Fruit fly (Drosophila melanogaster) whole organism, embryonic: ENCODE results near the gene Acyp.

Experiments
- Awh ChIP-seq: fragments of 200-800 bp; sonication (Bioruptor generic); IDR thresholded peaks from 2 replicates; pipeline ENCODE4, ENCODE4 v1.3.6; 2022; ENCODE audit warnings: missing biosample characterization, missing genetic modification characterization
- CG15269 ChIP-seq: fragments of 200-800 bp; sonication (Bioruptor generic); optimal IDR thresholded peaks from 2 replicates; lab custom pipeline; 2018; ENCODE audit warnings: missing biosample characterization, mild to moderate bottlenecking, missing genetic modification characterization, moderate library complexity
- CG1647 ChIP-seq: fragments of 200-800 bp; sonication (Bioruptor generic); optimal IDR thresholded peaks from 3 replicates; lab custom pipeline; 2016; ENCODE audit warnings: missing biosample characterization, missing genetic modification characterization
- CG16813 ChIP-seq: fragments of 200-800 bp; sonication (Bioruptor generic); IDR thresholded peaks from 3 replicates; pipeline ENCODE4 v1.3.6; 2022; ENCODE audit warnings: missing biosample characterization, missing genetic modification characterization; ENCODE audit not compliant: partially characterized antibody
- CG2678 ChIP-seq: fragments of 200-800 bp; sonication (Bioruptor generic); optimal IDR thresholded peaks from 3 replicates; lab custom pipeline; 2019; ENCODE audit warnings: missing biosample characterization, mild to moderate bottlenecking, missing genetic modification characterization, moderate library complexity
- CG32772 ChIP-seq: fragments of 200-800 bp; sonication (Bioruptor generic); IDR thresholded peaks from 2 replicates; pipeline ENCODE4 v1.3.6; 2022; ENCODE audit warnings: missing biosample characterization, missing genetic modification characterization
- CG42726 ChIP-seq: fragments of 200-800 bp; sonication (Bioruptor generic); IDR thresholded peaks from 2 replicates; pipeline ENCODE4 v1.3.6; 2022; ENCODE audit warnings: missing biosample characterization, missing genetic modification characterization; ENCODE audit not compliant: partially characterized antibody
- CG4404 ChIP-seq: fragments of 200-800 bp; sonication (Bioruptor generic); IDR thresholded peaks from 2 replicates; pipeline ENCODE4 v1.3.6; 2022; ENCODE audit warnings: missing biosample characterization, missing genetic modification characterization
- CG7271 ChIP-seq: fragments of 200-800 bp; sonication (Bioruptor generic); optimal IDR thresholded peaks from 2 replicates; lab custom pipeline; 2018; ENCODE audit warnings: missing biosample characterization, mild to moderate bottlenecking, missing genetic modification characterization, moderate library complexity
- CG7357 ChIP-seq: fragments of 200-800 bp; sonication (Bioruptor generic); IDR thresholded peaks from 3 replicates; pipeline ENCODE4 v1.3.6; 2022; ENCODE audit warnings: missing biosample characterization, missing genetic modification characterization
- CG7745 ChIP-seq: fragments of 200-800 bp; sonication (Bioruptor generic); optimal IDR thresholded peaks from 2 replicates; lab custom pipeline; 2018; ENCODE audit warnings: missing biosample characterization, mild to moderate bottlenecking, missing genetic modification characterization, moderate library complexity
- CG7786 ChIP-seq: fragments of 200-800 bp; sonication (Bioruptor generic); optimal IDR thresholded peaks from 2 replicates; lab custom pipeline; 2016; ENCODE audit warnings: missing biosample characterization, missing genetic modification characterization
- CG9817 ChIP-seq: fragments of 200-800 bp; sonication (Bioruptor generic); optimal IDR thresholded peaks from 2 replicates; lab custom pipeline; 2018; ENCODE audit warnings: missing biosample characterization, mild to moderate bottlenecking, missing genetic modification characterization, moderate library complexity
- Camta ChIP-seq: fragments of 200-800 bp; sonication (Bioruptor generic); optimal IDR thresholded peaks from 2 replicates; lab custom pipeline; 2016; ENCODE audit warnings: missing biosample characterization, missing genetic modification characterization
- Deaf1 ChIP-seq: fragments of 200-800 bp; optimal IDR thresholded peaks from 3 replicates; lab custom pipeline; 2019; ENCODE audit warnings: missing biosample characterization, mild to moderate bottlenecking, missing genetic modification characterization, moderate library complexity
- Doc2 ChIP-seq: fragments of 200-800 bp; sonication (Bioruptor generic); IDR thresholded peaks from 2 replicates; pipeline ENCODE4 v1.3.6; 2022; ENCODE audit warnings: missing biosample characterization, missing genetic modification characterization
- E2f2 ChIP-seq: fragments of 200-800 bp; sonication (Bioruptor generic); IDR thresholded peaks from 2 replicates; pipeline ENCODE4 v1.3.6; 2022; ENCODE audit warnings: missing biosample characterization, missing genetic modification characterization
- MBD-R2 ChIP-seq: fragments of 200-800 bp; sonication (Bioruptor generic); IDR thresholded peaks from 2 replicates; pipeline ENCODE4 v1.3.6; 2022; ENCODE audit warnings: missing biosample characterization, missing genetic modification characterization
- MTF-1 ChIP-seq: fragments of 200-800 bp; sonication (Bioruptor generic); optimal IDR thresholded peaks from 2 replicates; lab custom pipeline; 2018; ENCODE audit warnings: missing biosample characterization, mild to moderate bottlenecking, missing genetic modification characterization, borderline replicate concordance
- Max ChIP-seq: fragments of 200-800 bp; sonication (Bioruptor generic); optimal IDR thresholded peaks from 2 replicates; lab custom pipeline; 2016; ENCODE audit warnings: missing biosample characterization, mild to moderate bottlenecking, missing genetic modification characterization
- Nf-YA ChIP-seq: fragments of 200-800 bp; sonication (Bioruptor generic); IDR thresholded peaks from 2 replicates; pipeline ENCODE4 v1.3.6; 2022; ENCODE audit warnings: missing biosample characterization, missing genetic modification characterization
- NfI ChIP-seq: fragments of 200-800 bp; sonication (Bioruptor generic); optimal IDR thresholded peaks from 3 replicates; lab custom pipeline; 2018; ENCODE audit warnings: missing biosample characterization, mild to moderate bottlenecking, missing genetic modification characterization, moderate library complexity
- Side ChIP-seq: fragments of 200-800 bp; sonication (Bioruptor generic); optimal IDR thresholded peaks from 2 replicates; lab custom pipeline; 2016; ENCODE audit warnings: missing biosample characterization, missing genetic modification characterization
- Six4 ChIP-seq: fragments of 200-800 bp; sonication (Bioruptor generic); optimal IDR thresholded peaks from 2 replicates; lab custom pipeline; 2016; ENCODE audit warnings: missing biosample characterization, missing genetic modification characterization
- Usf ChIP-seq: fragments of 200-800 bp; sonication (Bioruptor generic); optimal IDR thresholded peaks from 2 replicates; lab custom pipeline; 2017; ENCODE audit warnings: missing genotype, missing biosample characterization, missing genetic modification characterization
- al ChIP-seq: fragments of 200-800 bp; sonication (Bioruptor generic); IDR thresholded peaks from 2 replicates; pipeline ENCODE4 v1.3.6; 2022; ENCODE audit warnings: missing biosample characterization, missing genetic modification characterization
- br ChIP-seq: fragments of >200 bp; optimal IDR thresholded peaks from 2 replicates; lab custom pipeline; 2017
- cas ChIP-seq: fragments of 200-800 bp; sonication (Bioruptor generic); IDR thresholded peaks from 2 replicates; pipeline ENCODE4 v1.3.6; 2022; ENCODE audit warnings: missing biosample characterization, missing genetic modification characterization
- cwo ChIP-seq: fragments of 200-800 bp; sonication (Bioruptor generic); optimal IDR thresholded peaks from 3 replicates; lab custom pipeline; 2017; ENCODE audit warnings: missing biosample characterization, missing genetic modification characterization, mild to moderate bottlenecking, moderate library complexity, missing genetic modification reagents
- danr ChIP-seq: fragments of 200-800 bp; sonication (Bioruptor generic); IDR thresholded peaks from 2 replicates; pipeline ENCODE4 v1.3.6; 2022; ENCODE audit warnings: missing biosample characterization, missing genetic modification characterization
- esg ChIP-seq: fragments of 200-800 bp; sonication (Bioruptor generic); conservative IDR thresholded peaks from 2 replicates; pipeline ENCODE4 v1.3.6; 2022; ENCODE audit warnings: missing biosample characterization, missing genetic modification characterization
- exex ChIP-seq: fragments of 200-800 bp; sonication (Bioruptor generic); optimal IDR thresholded peaks from 4 replicates; lab custom pipeline; 2018; ENCODE audit warnings: missing biosample characterization, mild to moderate bottlenecking, missing genetic modification characterization, moderate library complexity
- ham ChIP-seq: fragments of 200-800 bp; sonication (Bioruptor generic); IDR thresholded peaks from 2 replicates; pipeline ENCODE4 v1.3.6; 2022; ENCODE audit warnings: missing biosample characterization, missing genetic modification characterization
- hbn ChIP-seq: fragments of 200-800 bp; sonication (Bioruptor generic); IDR thresholded peaks from 2 replicates; pipeline ENCODE4 v1.3.6; 2022; ENCODE audit warnings: missing biosample characterization, missing genetic modification characterization; ENCODE audit not compliant: partially characterized antibody
- jigr1 ChIP-seq: fragments of 200-800 bp; sonication (Bioruptor generic); IDR thresholded peaks from 3 replicates; pipeline ENCODE4 v1.3.6; 2022; ENCODE audit warnings: missing biosample characterization, missing genetic modification characterization
- maf-S ChIP-seq: fragments of 200-800 bp; sonication (Bioruptor generic); optimal IDR thresholded peaks from 2 replicates; lab custom pipeline; 2016; ENCODE audit warnings: missing biosample characterization, missing genetic modification characterization
- mirr ChIP-seq: fragments of 200-800 bp; sonication (Bioruptor generic); optimal IDR thresholded peaks from 3 replicates; lab custom pipeline; 2018; ENCODE audit warnings: missing biosample characterization, mild to moderate bottlenecking, missing genetic modification characterization
- nerfin-2 ChIP-seq: fragments of 200-800 bp; sonication (Bioruptor generic); IDR thresholded peaks from 2 replicates; pipeline ENCODE4 v1.3.6; 2022; ENCODE audit warnings: missing biosample characterization, missing genetic modification characterization; ENCODE audit not compliant: partially characterized antibody
- pb ChIP-seq: fragments of 200-800 bp; sonication (Bioruptor generic); optimal IDR thresholded peaks from 3 replicates; lab custom pipeline; 2016; ENCODE audit warnings: missing biosample characterization, missing genetic modification characterization
- row ChIP-seq: fragments of 200-800 bp; sonication (Bioruptor generic); IDR thresholded peaks from 3 replicates; pipeline ENCODE4 v1.3.6; 2022; ENCODE audit warnings: missing biosample characterization, missing genetic modification characterization
- salm ChIP-seq: fragments of 200-800 bp; sonication (Bioruptor generic); optimal IDR thresholded peaks from 2 replicates; lab custom pipeline; 2018; ENCODE audit warnings: missing biosample characterization, mild to moderate bottlenecking, missing genetic modification characterization
- schlank ChIP-seq: fragments of 200-800 bp; sonication (Bioruptor generic); optimal IDR thresholded peaks from 2 replicates; lab custom pipeline; 2018; ENCODE audit warnings: missing biosample characterization, mild to moderate bottlenecking, missing genetic modification characterization
- sima ChIP-seq: fragments of 200-800 bp; sonication (Bioruptor generic); optimal IDR thresholded peaks from 2 replicates; lab custom pipeline; 2016; ENCODE audit warnings: missing biosample characterization, missing genetic modification characterization
- so ChIP-seq: fragments of 200-800 bp; sonication (Bioruptor generic); IDR thresholded peaks from 3 replicates; pipeline ENCODE4 v1.3.6; 2022; ENCODE audit warnings: missing biosample characterization, missing genetic modification characterization
- sr ChIP-seq: fragments of 200-800 bp; sonication (Bioruptor generic); IDR thresholded peaks from 3 replicates; pipeline ENCODE4 v1.3.6; 2022; ENCODE audit warnings: missing biosample characterization, missing genetic modification characterization
- stc ChIP-seq: fragments of 200-800 bp; sonication (Bioruptor generic); IDR thresholded peaks from 2 replicates; pipeline ENCODE4 v1.3.6; 2022; ENCODE audit warnings: missing biosample characterization, missing genetic modification characterization
- tna ChIP-seq: fragments of 200-800 bp; sonication (Bioruptor generic); IDR thresholded peaks from 2 replicates; pipeline ENCODE4 v1.3.6; 2022; ENCODE audit warnings: missing biosample characterization, missing genetic modification characterization; ENCODE audit not compliant: partially characterized antibody
- unc-4 ChIP-seq: fragments of 200-800 bp; sonication (Bioruptor generic); IDR thresholded peaks from 2 replicates; pipeline ENCODE4 v1.3.6; 2022; ENCODE audit warnings: missing biosample characterization, missing genetic modification characterization; ENCODE audit not compliant: partially characterized antibody
- wdn ChIP-seq: fragments of 200-800 bp; sonication (Bioruptor generic); IDR thresholded peaks from 2 replicates; pipeline ENCODE4 v1.3.6; 2022; ENCODE audit warnings: missing biosample characterization, missing genetic modification characterization
- zen2 ChIP-seq: fragments of 200-800 bp; sonication (Bioruptor generic); IDR thresholded peaks from 3 replicates; pipeline ENCODE4 v1.3.6; 2022; ENCODE audit warnings: missing biosample characterization, missing genetic modification characterization; ENCODE audit not compliant: partially characterized antibody

The Acyp gene

dm6 chr2L:13904331-13904911 lies 7.5 kb upstream of the Acyp start, which contains the start of gene Smg5 (continued):
- TF ChIP-seq unc-4 (GFP tag; lab: Robert Waterston, UW) (peak; percentile 72), Doc2 (peak; percentile 90), so (GFP tag; lab: Robert Waterston, UW) (peak; percentile 91; the same call in 2 of the 3 replicates), CG32772 (GFP tag; lab: Robert Waterston, UW) (peak; percentile 96), al (GFP tag; lab: Robert Waterston, UW) (peak; percentile 86), nerfin-2 (peak; percentile 97), esg (GFP tag; lab: Robert Waterston, UW) (peak; percentile 97), sima (GFP tag; lab: Kevin White, UChicago) (peak; percentile 85), CG2678 (tag; lab: Kevin White, UChicago) (peak; percentile 80), CG1647 (GFP tag; lab: Kevin White, UChicago) (peak; percentile 96), MBD-R2 (GFP tag; lab: Robert Waterston, UW) (peak; percentile 86), Max (GFP tag; lab: Kevin White, UChicago) (peak; percentile 90), CG15269 (peak; percentile 80), CG7786 (GFP tag; lab: Kevin White, UChicago) (peak; percentile 97), CG7745 (tag; lab: Kevin White, UChicago) (no peak), danr (GFP tag; lab: Robert Waterston, UW) (peak; percentile 82), cwo (GFP tag; lab: Kevin White, UChicago) (peak; percentile 49), Deaf1 (tag; lab: Kevin White, UChicago) (no peak), NfI (GFP tag; lab: Kevin White, UChicago) (peak; percentile 94), CG7271 (tag; lab: Kevin White, UChicago) (peak; percentile 78), cas (GFP tag; lab: Robert Waterston, UW) (peak; percentile 87), Camta (peak; percentile 87), CG42726 (peak; percentile 92), ham (GFP tag; lab: Robert Waterston, UW) (peak; percentile 60; the same call in 1 of the 2 replicates), Six4 (GFP tag; lab: Kevin White, UChicago) (peak; percentile 85), CG7357 (GFP tag; lab: Robert Waterston, UW) (peak; percentile 91), schlank (tag; lab: Kevin White, UChicago) (peak; percentile 77), salm (tag; lab: Kevin White, UChicago) (no peak), wdn (GFP tag; lab: Robert Waterston, UW) (peak; percentile 90), maf-S (GFP tag; lab: Kevin White, UChicago) (peak; percentile 95), Usf (peak; percentile 79), row (GFP tag; lab: Robert Waterston, UW) (peak; percentile 96), pb (GFP tag; lab: Kevin White, UChicago) (peak; percentile 94), E2f2 (peak; percentile 98), zen2 (GFP tag; lab: Robert Waterston, UW) (peak; percentile 71; the same call in 2 of the 3 replicates), sr (GFP tag; lab: Robert Waterston, UW) (peak; percentile 86), Nf-YA (GFP tag; lab: Robert Waterston, UW) (peak; percentile 93), mirr (GFP tag; lab: Kevin White, UChicago) (peak; percentile 94), exex (tag; lab: Kevin White, UChicago) (peak; percentile 7), CG9817 (tag; lab: Kevin White, UChicago) (peak; percentile 97), Side (GFP tag; lab: Kevin White, UChicago) (peak; percentile 91), hbn (GFP tag; lab: Robert Waterston, UW) (peak; percentile 80), jigr1 (GFP tag; lab: Robert Waterston, UW) (peak; percentile 65; the same call in 2 of the 3 replicates), Awh (GFP tag; lab: Robert Waterston, UW) (peak; percentile 91), stc (GFP tag; lab: Robert Waterston, UW) (peak; percentile 88), tna (peak; percentile 96), CG4404 (peak; percentile 98), br (lab: Kevin White, UChicago) (no peak), CG16813 (GFP tag; lab: Robert Waterston, UW) (peak; percentile 93), MTF-1 (GFP tag; lab: Kevin White, UChicago) (no peak)
